Worm (Caenorhabditis elegans) whole organism, L1 larva: Measurements from ENCODE around the gene bgnt-1.1.

Source experiments
- aly-2 ChIP-seq: fragments of 150-350 bp; optimal IDR thresholded peaks from 2 replicates; lab custom pipeline; 2014; ENCODE audit warnings: missing biosample characterization, missing genetic modification characterization
- ceh-82 ChIP-seq, 3 experiments: fragments of 150-350 bp in 1 of 3; sonication (generic microtip) in 2 of 3; optimal IDR thresholded peaks; 2 replicates each; lab custom pipeline; 2014 to 2017; ENCODE audit warnings: missing biosample characterization in 3 of 3, missing genetic modification characterization in 3 of 3
- fos-1 ChIP-seq: fragments of 150-350 bp; optimal IDR thresholded peaks from 2 replicates; lab custom pipeline; 2014; ENCODE audit warnings: missing biosample characterization, missing genetic modification characterization
- nhr-12 ChIP-seq: sonication (generic microtip); optimal IDR thresholded peaks from 2 replicates; lab custom pipeline; 2017; ENCODE audit warnings: missing biosample characterization, missing genetic modification characterization
- nhr-28 ChIP-seq: fragments of 150-350 bp; optimal IDR thresholded peaks from 2 replicates; lab custom pipeline; 2014; ENCODE audit warnings: missing biosample characterization, missing genetic modification characterization
- nhr-77 ChIP-seq: fragments of 150-350 bp; optimal IDR thresholded peaks from 2 replicates; lab custom pipeline; 2014; ENCODE audit warnings: missing biosample characterization, missing genetic modification characterization
- nhr-84 ChIP-seq: sonication (generic microtip); optimal IDR thresholded peaks from 2 replicates; lab custom pipeline; 2017; ENCODE audit warnings: missing biosample characterization, missing genetic modification characterization
- pqm-1 ChIP-seq: sonication (generic microtip); optimal IDR thresholded peaks from 3 replicates; lab custom pipeline; 2017; ENCODE audit warnings: missing biosample characterization, missing genetic modification characterization
- sup-37 ChIP-seq: fragments of 200-800 bp; sonication (Bioruptor generic); optimal IDR thresholded peaks from 2 replicates; lab custom pipeline; 2018; ENCODE audit warnings: mild to moderate bottlenecking, missing genetic modification characterization, missing compliant biosample characterization
- swsn-7 ChIP-seq: sonication (generic microtip); optimal IDR thresholded peaks from 2 replicates; lab custom pipeline; 2016; ENCODE audit warnings: missing genetic modification characterization, missing compliant biosample characterization
- unc-62 ChIP-seq: fragments of 150-350 bp; optimal IDR thresholded peaks from 2 replicates; lab custom pipeline; 2014; ENCODE audit warnings: missing biosample characterization, missing genetic modification reagents, missing genetic modification characterization
- zag-1 ChIP-seq: fragments of 150-350 bp; optimal IDR thresholded peaks from 2 replicates; lab custom pipeline; 2014; ENCODE audit warnings: missing biosample characterization, missing genetic modification characterization

DNA sequence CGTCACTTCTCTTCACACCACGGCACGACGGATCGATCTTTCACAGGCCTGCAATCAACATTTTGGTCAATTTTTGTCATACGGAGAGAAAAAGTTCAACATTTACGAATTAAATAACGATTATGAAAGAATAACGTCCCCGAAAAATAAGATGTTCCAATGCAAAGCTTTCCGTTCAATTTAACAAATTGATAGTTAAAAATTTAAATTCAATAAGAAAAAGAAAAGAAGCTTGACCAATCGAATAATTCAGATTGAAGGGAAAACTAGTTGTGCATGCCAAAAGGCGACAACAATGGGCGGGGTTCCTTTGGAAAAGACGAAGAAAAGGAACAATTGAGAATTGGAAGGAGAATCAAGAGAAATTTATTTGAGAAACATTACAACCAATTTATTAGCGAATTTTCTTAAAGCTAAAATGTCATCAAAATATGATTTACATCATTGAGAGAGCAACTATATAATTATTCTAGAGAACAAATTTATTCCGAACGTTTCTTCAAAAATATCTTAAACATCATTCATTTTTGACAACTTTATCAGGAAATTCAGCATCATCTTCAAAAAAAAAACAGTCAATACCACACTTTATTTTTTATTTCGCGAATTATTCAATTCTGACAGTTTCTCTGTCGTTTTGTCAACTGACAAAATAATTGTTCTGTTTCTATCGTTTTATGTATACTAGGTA lies 29.1 kb downstream of the bgnt-1.1 start, which contains the start of gene tax-6:
- TF ChIP-seq ceh-82 (tag; optimal IDR thresholded peaks at IDR 0.05; lab: Kevin White, UChicago), result no peak
- no peak for TF ChIP-seq pqm-1 (tag; lab: Kevin White, UChicago)
- no peak for TF ChIP-seq nhr-84 (tag; lab: Kevin White, UChicago)
- no peak for TF ChIP-seq zag-1 (tag; lab: Kevin White, UChicago)
- TF ChIP-seq unc-62, result no peak
- TF ChIP-seq fos-1 (tag; lab: Kevin White, UChicago), result no peak
- no peak for TF ChIP-seq nhr-28 (tag; lab: Kevin White, UChicago)
- no peak for TF ChIP-seq sup-37 (GFP tag; lab: Kevin White, UChicago)
- TF ChIP-seq aly-2, result no peak
- TF ChIP-seq swsn-7 (tag; lab: Kevin White, UChicago), result no peak
- TF ChIP-seq nhr-12 (tag; lab: Kevin White, UChicago), result no peak
- TF ChIP-seq nhr-77 (tag; lab: Kevin White, UChicago), result no peak
